Worm (Caenorhabditis elegans) whole organism, L2 larva: Measurements from ENCODE around the gene C37C3.12.

Experiments
- C34F6.9 ChIP-seq: fragments of 150-350 bp; optimal IDR thresholded peaks from 2 replicates; lab custom pipeline; 2014; ENCODE audit warnings: missing biosample characterization, missing genetic modification characterization
- ZK546.5 ChIP-seq: sonication (generic microtip); optimal IDR thresholded peaks from 2 replicates; lab custom pipeline; 2017; ENCODE audit warnings: missing biosample characterization, missing genetic modification characterization
- alr-1 ChIP-seq: fragments of 150-350 bp; optimal IDR thresholded peaks from 2 replicates; lab custom pipeline; 2014; ENCODE audit warnings: missing biosample characterization, missing genetic modification characterization
- aly-2 ChIP-seq: fragments of 150-350 bp; optimal IDR thresholded peaks from 2 replicates; lab custom pipeline; 2014; ENCODE audit warnings: missing biosample characterization, missing genetic modification characterization
- ceh-16 ChIP-seq: fragments of 150-350 bp; optimal IDR thresholded peaks from 2 replicates; lab custom pipeline; 2014; ENCODE audit warnings: missing biosample characterization, missing genetic modification characterization
- ceh-82 ChIP-seq: fragments of 150-350 bp; optimal IDR thresholded peaks from 2 replicates; lab custom pipeline; 2014; ENCODE audit warnings: missing biosample characterization, missing genetic modification characterization
- crh-2 ChIP-seq: sonication (generic microtip); optimal IDR thresholded peaks from 2 replicates; lab custom pipeline; 2017; ENCODE audit warnings: missing biosample characterization, missing genetic modification characterization
- dmd-4 ChIP-seq: sonication (generic microtip); optimal IDR thresholded peaks from 2 replicates; lab custom pipeline; 2017; ENCODE audit warnings: missing biosample characterization, missing genetic modification characterization
- egl-27 ChIP-seq: sonication (generic microtip); optimal IDR thresholded peaks from 3 replicates; lab custom pipeline; 2017; ENCODE audit warnings: missing biosample characterization, missing genetic modification reagents, missing genetic modification characterization
- elt-1 ChIP-seq: fragments of 150-350 bp; optimal IDR thresholded peaks from 2 replicates; lab custom pipeline; 2014; ENCODE audit warnings: missing biosample characterization, missing genetic modification characterization
- fos-1 ChIP-seq: fragments of 150-350 bp; optimal IDR thresholded peaks from 2 replicates; lab custom pipeline; 2014; ENCODE audit warnings: missing biosample characterization, missing genetic modification characterization
- gmeb-1 ChIP-seq: fragments of 150-350 bp; optimal IDR thresholded peaks from 2 replicates; lab custom pipeline; 2014; ENCODE audit warnings: missing biosample characterization, missing genetic modification characterization
- lin-11 ChIP-seq: fragments of 150-350 bp; sonication (generic microtip); optimal IDR thresholded peaks from 2 replicates; lab custom pipeline; 2014; ENCODE audit warnings: missing biosample characterization, missing genetic modification characterization, inconsistent platforms, mixed read lengths
- lsy-2 ChIP-seq, 2 experiments: fragments of 150-350 bp in 1 of 2; sonication (generic microtip) in 1 of 2; optimal IDR thresholded peaks; 2 replicates each; lab custom pipeline; 2014 to 2017; ENCODE audit warnings: missing biosample characterization in 2 of 2, missing genetic modification characterization in 2 of 2
- mab-5 ChIP-seq: fragments of 150-350 bp; optimal IDR thresholded peaks from 2 replicates; lab custom pipeline; 2014; ENCODE audit warnings: missing biosample characterization, missing genetic modification characterization
- mbf-1 ChIP-seq: sonication (generic microtip); optimal IDR thresholded peaks from 2 replicates; lab custom pipeline; 2017; ENCODE audit warnings: missing biosample characterization, missing genetic modification characterization
- mdl-1 ChIP-seq, 2 experiments: fragments of 150-350 bp in 1 of 2; sonication (generic microtip) in 1 of 2; optimal IDR thresholded peaks; 2 replicates each; lab custom pipeline; 2017; ENCODE audit warnings: missing biosample characterization in 2 of 2, missing genetic modification characterization in 2 of 2
- nhr-11 ChIP-seq: fragments of 150-350 bp; optimal IDR thresholded peaks from 2 replicates; lab custom pipeline; 2014; ENCODE audit warnings: missing biosample characterization, missing genetic modification characterization
- nhr-12 ChIP-seq: fragments of 150-350 bp; optimal IDR thresholded peaks from 2 replicates; lab custom pipeline; 2014; ENCODE audit warnings: missing biosample characterization, missing genetic modification characterization
- nhr-129 ChIP-seq: fragments of 150-350 bp; optimal IDR thresholded peaks from 2 replicates; lab custom pipeline; 2014; ENCODE audit warnings: missing biosample characterization, missing genetic modification characterization
- nhr-21 ChIP-seq: fragments of 150-350 bp; optimal IDR thresholded peaks from 2 replicates; lab custom pipeline; 2014; ENCODE audit warnings: missing biosample characterization, missing genetic modification characterization
- nhr-23 ChIP-seq: fragments of 150-350 bp; optimal IDR thresholded peaks from 2 replicates; lab custom pipeline; 2014; ENCODE audit warnings: missing biosample characterization, missing genetic modification reagents, missing genetic modification characterization
- nhr-237 ChIP-seq: fragments of 150-350 bp; optimal IDR thresholded peaks from 2 replicates; lab custom pipeline; 2014; ENCODE audit warnings: missing biosample characterization, missing genetic modification characterization
- nhr-25 ChIP-seq: fragments of 150-350 bp; sonication (generic microtip); optimal IDR thresholded peaks from 3 replicates; lab custom pipeline; 2014; ENCODE audit warnings: missing biosample characterization, missing genetic modification characterization
- nhr-6 ChIP-seq: fragments of 150-350 bp; optimal IDR thresholded peaks from 2 replicates; lab custom pipeline; 2014; ENCODE audit warnings: missing biosample characterization, missing genetic modification characterization
- nhr-77 ChIP-seq: fragments of 150-350 bp; optimal IDR thresholded peaks from 2 replicates; lab custom pipeline; 2014; ENCODE audit warnings: missing biosample characterization, missing genetic modification characterization
- peb-1 ChIP-seq: fragments of 150-350 bp; optimal IDR thresholded peaks from 2 replicates; lab custom pipeline; 2014; ENCODE audit warnings: missing biosample characterization, missing genetic modification characterization
- sem-4 ChIP-seq: fragments of 150-350 bp; optimal IDR thresholded peaks from 2 replicates; lab custom pipeline; 2014; ENCODE audit warnings: missing biosample characterization, missing genetic modification reagents, missing genetic modification characterization
- skn-1 ChIP-seq: sonication (generic microtip); optimal IDR thresholded peaks from 2 replicates; lab custom pipeline; 2017; ENCODE audit warnings: missing biosample characterization, missing genetic modification characterization
- sma-3 ChIP-seq: sonication (generic microtip); optimal IDR thresholded peaks from 2 replicates; lab custom pipeline; 2016; ENCODE audit warnings: missing genetic modification reagents, missing genetic modification characterization, missing compliant biosample characterization
- sma-9 ChIP-seq, 2 experiments: fragments of 150-350 bp in 1 of 2; sonication (generic microtip) in 1 of 2; optimal IDR thresholded peaks; 2 replicates each; lab custom pipeline; 2014 to 2016; ENCODE audit warnings: missing genetic modification characterization in 2 of 2, mild to moderate bottlenecking in 1 of 2, missing biosample characterization in 1 of 2, missing compliant biosample characterization in 1 of 2, missing genetic modification reagents in 1 of 2, moderate library complexity in 1 of 2
- snpc-4 ChIP-seq: fragments of 150-350 bp; optimal IDR thresholded peaks from 2 replicates; lab custom pipeline; 2014; ENCODE audit warnings: missing biosample characterization, missing genetic modification characterization
- unc-39 ChIP-seq: fragments of 150-350 bp; optimal IDR thresholded peaks from 2 replicates; lab custom pipeline; 2014; ENCODE audit warnings: missing biosample characterization, missing genetic modification characterization
- unc-55 ChIP-seq: fragments of 150-350 bp; sonication (generic microtip); optimal IDR thresholded peaks from 3 replicates; lab custom pipeline; 2014; ENCODE audit warnings: missing biosample characterization, missing genetic modification reagents, missing genetic modification characterization
- unc-62 ChIP-seq: fragments of 150-350 bp; optimal IDR thresholded peaks from 2 replicates; lab custom pipeline; 2014; ENCODE audit warnings: missing biosample characterization, missing genetic modification reagents, missing genetic modification characterization
- ztf-11 ChIP-seq: sonication (generic microtip); optimal IDR thresholded peaks from 2 replicates; lab custom pipeline; 2017; ENCODE audit warnings: missing biosample characterization, missing genetic modification characterization

The C37C3.12 gene

ce11 chrV:7820270-7820669 is 19.1 kb downstream of the C37C3.12 start, which contains the start of gene lbp-4:
lbp-4 (plus strand) TSS chrV:7820578.
- TF ChIP-seq aly-2 (tag; lab: Kevin White, UChicago) (no peak), nhr-21 (tag; lab: Kevin White, UChicago) (no peak), nhr-25 (tag; lab: Kevin White, UChicago) (no peak), ztf-11 (tag; lab: Kevin White, UChicago) (no peak), dmd-4 (no peak), lsy-2 (tag; optimal IDR thresholded peaks at IDR 0.05; lab: Kevin White, UChicago) (peak in 1 of 2 experiments; percentile 64), elt-1 (no peak), crh-2 (tag; lab: Kevin White, UChicago) (peak; percentile 47), fos-1 (tag; lab: Kevin White, UChicago) (peak; percentile 50), ceh-82 (no peak), nhr-129 (peak; percentile 24), sma-9 (GFP tag; optimal IDR thresholded peaks at IDR 0.05; lab: Kevin White, UChicago) (peak; percentile 7), sma-9 (tag; optimal IDR thresholded peaks at IDR 0.05; lab: Kevin White, UChicago) (no peak), unc-55 (GFP tag; lab: Kevin White, UChicago) (peak; percentile 71), sma-3 (GFP tag; lab: Kevin White, UChicago) (peak; percentile 45), C34F6.9 (tag; lab: Kevin White, UChicago) (peak; percentile 71), gmeb-1 (tag; lab: Kevin White, UChicago) (peak; percentile 27), unc-62 (GFP tag; lab: Kevin White, UChicago) (no peak), unc-39 (tag; lab: Kevin White, UChicago) (no peak), nhr-237 (tag; lab: Kevin White, UChicago) (no peak), nhr-12 (tag; lab: Kevin White, UChicago) (no peak)

ce11 chrV:7819585-7819984 is 19.8 kb downstream of the C37C3.12 start:
- TF ChIP-seq C34F6.9 (tag; lab: Kevin White, UChicago) (peak; percentile 13), unc-55 (GFP tag; lab: Kevin White, UChicago) (peak; percentile 21), egl-27 (tag; lab: Kevin White, UChicago) (no peak)
- TF ChIP-seq, all 48 proteins: peak for 2

- TF ChIP-seq sma-9 (GFP tag; optimal IDR thresholded peaks at IDR 0.05; lab: Kevin White, UChicago), result no peak
- no peak for TF ChIP-seq sma-9 (tag; optimal IDR thresholded peaks at IDR 0.05; lab: Kevin White, UChicago)
- no peak for TF ChIP-seq mdl-1 (tag; optimal IDR thresholded peaks at IDR 0.05; lab: Kevin White, UChicago)
- TF ChIP-seq nhr-11, result no peak
- no peak for TF ChIP-seq mab-5 (tag; lab: Kevin White, UChicago)
- no peak for TF ChIP-seq aly-2 (tag; lab: Kevin White, UChicago)
- TF ChIP-seq skn-1 (tag; lab: Kevin White, UChicago), result no peak
Observed at ce11 chrV:7816486-7816885, 22.9 kb downstream of the C37C3.12 start.

- TF ChIP-seq mbf-1 (no peak), snpc-4 (no peak), nhr-129 (no peak), peb-1 (tag; lab: Kevin White, UChicago) (no peak), nhr-6 (no peak), sma-9 (GFP tag; optimal IDR thresholded peaks at IDR 0.05; lab: Kevin White, UChicago) (no peak), sma-9 (tag; optimal IDR thresholded peaks at IDR 0.05; lab: Kevin White, UChicago) (no peak), sem-4 (tag; lab: Kevin White, UChicago) (no peak), egl-27 (tag; lab: Kevin White, UChicago) (no peak), lin-11 (tag; lab: Kevin White, UChicago) (no peak), skn-1 (tag; lab: Kevin White, UChicago) (no peak)
Observed at ce11 chrV:7814601-7815000, 24.8 kb downstream of the C37C3.12 start, which contains the start of gene ZK742.6. ZK742.6 (minus strand) TSS chrV:7814942.

ce11 chrV:7811758-7812157 is 27.6 kb downstream of the C37C3.12 start, which contains the start of gene ZK742.4:
ZK742.4 (minus strand) TSS chrV:7811792.
- TF ChIP-seq sma-9 (GFP tag; optimal IDR thresholded peaks at IDR 0.05; lab: Kevin White, UChicago) (peak; percentile 24), sma-9 (tag; optimal IDR thresholded peaks at IDR 0.05; lab: Kevin White, UChicago) (no peak), nhr-129 (no peak)

ce11 chrV:7810591-7810990 is 28.8 kb downstream of the C37C3.12 start:
- TF ChIP-seq nhr-21 (tag; lab: Kevin White, UChicago) (no peak), unc-55 (GFP tag; lab: Kevin White, UChicago) (no peak), nhr-77 (no peak), lsy-2 (tag; optimal IDR thresholded peaks at IDR 0.05; lab: Kevin White, UChicago) (no peak), alr-1 (tag; lab: Kevin White, UChicago) (no peak), fos-1 (tag; lab: Kevin White, UChicago) (no peak), nhr-12 (tag; lab: Kevin White, UChicago) (no peak), skn-1 (tag; lab: Kevin White, UChicago) (no peak), ceh-82 (no peak), ZK546.5 (no peak), ceh-16 (no peak), nhr-23 (tag; lab: Kevin White, UChicago) (no peak)
